Fruit fly (Drosophila melanogaster) whole organism, embryonic: Measurements from ENCODE around the gene CG14219.

Experiments
- CG10147 ChIP-seq: fragments of 200-800 bp; sonication (Bioruptor generic); optimal IDR thresholded peaks from 2 replicates; lab custom pipeline; 2019; ENCODE audit warnings: missing biosample characterization, mild to moderate bottlenecking, missing genetic modification characterization, moderate library complexity
- CG10959 ChIP-seq: fragments of 200-800 bp; sonication (Bioruptor generic); IDR thresholded peaks from 2 replicates; pipeline ENCODE4 v1.3.6; 2022; ENCODE audit warnings: missing biosample characterization, missing genetic modification characterization
- CG10979 ChIP-seq: fragments of 200-800 bp; sonication (Bioruptor generic); optimal IDR thresholded peaks from 2 replicates; lab custom pipeline; 2018; ENCODE audit warnings: missing biosample characterization, mild to moderate bottlenecking, missing genetic modification characterization, moderate library complexity
- CG12219 ChIP-seq: fragments of 200-800 bp; sonication (Bioruptor generic); optimal IDR thresholded peaks from 3 replicates; lab custom pipeline; 2018; ENCODE audit warnings: missing biosample characterization, mild to moderate bottlenecking, missing genetic modification characterization
- CG12236 ChIP-seq: fragments of 200-800 bp; sonication (Bioruptor generic); optimal IDR thresholded peaks from 2 replicates; lab custom pipeline; 2016; ENCODE audit warnings: missing biosample characterization, missing genetic modification characterization
- CG14860 ChIP-seq: fragments of 200-800 bp; sonication (Bioruptor generic); IDR thresholded peaks from 3 replicates; pipeline ENCODE4 v1.3.6; 2022; ENCODE audit warnings: missing biosample characterization, missing genetic modification characterization; ENCODE audit not compliant: partially characterized antibody
- CG16779 ChIP-seq: fragments of 200-800 bp; sonication (Bioruptor generic); IDR thresholded peaks from 2 replicates; pipeline ENCODE4 v1.3.6; 2022; ENCODE audit warnings: missing biosample characterization, missing genetic modification characterization
- CG17829 ChIP-seq: fragments of 200-800 bp; optimal IDR thresholded peaks from 2 replicates; lab custom pipeline; 2019; ENCODE audit warnings: missing biosample characterization, mild to moderate bottlenecking, missing genetic modification characterization, moderate library complexity
- CG2120 ChIP-seq: fragments of 200-800 bp; sonication (Bioruptor generic); optimal IDR thresholded peaks from 3 replicates; lab custom pipeline; 2016; ENCODE audit warnings: missing biosample characterization, missing genetic modification characterization
- CG2202 ChIP-seq: fragments of 200-800 bp; sonication (Bioruptor generic); optimal IDR thresholded peaks from 2 replicates; lab custom pipeline; 2018; ENCODE audit warnings: missing biosample characterization, mild to moderate bottlenecking, missing genetic modification characterization
- CG30403 ChIP-seq: fragments of 200-800 bp; sonication (Bioruptor generic); optimal IDR thresholded peaks from 3 replicates; lab custom pipeline; 2016; ENCODE audit warnings: missing biosample characterization, missing genetic modification characterization
- CG31365 ChIP-seq: fragments of 200-800 bp; sonication (Bioruptor generic); optimal IDR thresholded peaks from 2 replicates; lab custom pipeline; 2018; ENCODE audit warnings: missing biosample characterization, mild to moderate bottlenecking, missing genetic modification characterization
- CG3407 ChIP-seq: fragments of 200-800 bp; sonication (Bioruptor generic); optimal IDR thresholded peaks from 2 replicates; lab custom pipeline; 2018; ENCODE audit warnings: missing biosample characterization, mild to moderate bottlenecking, missing genetic modification characterization
- CG4360 ChIP-seq: fragments of 200-800 bp; sonication (Bioruptor generic); IDR thresholded peaks from 2 replicates; pipeline ENCODE4 v1.3.6; 2022; ENCODE audit warnings: missing biosample characterization, missing genetic modification characterization
- CG4854 ChIP-seq: fragments of 200-800 bp; sonication (Bioruptor generic); optimal IDR thresholded peaks from 2 replicates; lab custom pipeline; 2016; ENCODE audit warnings: missing biosample characterization, missing genetic modification characterization, inconsistent platforms
- CG7271 ChIP-seq: fragments of 200-800 bp; sonication (Bioruptor generic); optimal IDR thresholded peaks from 2 replicates; lab custom pipeline; 2018; ENCODE audit warnings: missing biosample characterization, mild to moderate bottlenecking, missing genetic modification characterization, moderate library complexity
- CG9609 ChIP-seq: fragments of 200-800 bp; sonication (Bioruptor generic); optimal IDR thresholded peaks from 3 replicates; lab custom pipeline; 2016; ENCODE audit warnings: missing biosample characterization, missing genetic modification characterization
- Dek ChIP-seq: fragments of 200-800 bp; sonication (Bioruptor generic); optimal IDR thresholded peaks from 3 replicates; lab custom pipeline; 2019; ENCODE audit warnings: missing biosample characterization, mild to moderate bottlenecking, missing genetic modification characterization, moderate library complexity
- E2f1 ChIP-seq: fragments of 200-800 bp; sonication (Bioruptor generic); IDR thresholded peaks from 2 replicates; pipeline ENCODE4 v1.3.6; 2022; ENCODE audit warnings: missing biosample characterization, missing genetic modification characterization
- ERR ChIP-seq: fragments of 200-800 bp; sonication (Bioruptor generic); optimal IDR thresholded peaks from 2 replicates; lab custom pipeline; 2016; ENCODE audit warnings: missing biosample characterization, missing genetic modification characterization
- Ets97D ChIP-seq: fragments of 200-800 bp; sonication (Bioruptor generic); optimal IDR thresholded peaks from 3 replicates; lab custom pipeline; 2016; ENCODE audit warnings: missing biosample characterization, missing genetic modification characterization
- Fer3 ChIP-seq: fragments of 200-800 bp; sonication (Bioruptor generic); optimal IDR thresholded peaks from 2 replicates; lab custom pipeline; 2018; ENCODE audit warnings: missing biosample characterization, mild to moderate bottlenecking, missing genetic modification characterization, moderate library complexity
- Gug ChIP-seq: fragments of 200-800 bp; sonication (Bioruptor generic); IDR thresholded peaks from 4 replicates; pipeline ENCODE4 v1.3.6; 2022; ENCODE audit warnings: missing biosample characterization, missing genetic modification characterization
- H2.0 ChIP-seq: fragments of 200-800 bp; sonication (Bioruptor generic); IDR thresholded peaks from 2 replicates; pipeline ENCODE4 v1.3.6; 2022; ENCODE audit warnings: missing biosample characterization, missing genetic modification characterization
- HmgZ ChIP-seq: fragments of 200-800 bp; sonication (Bioruptor generic); optimal IDR thresholded peaks from 2 replicates; lab custom pipeline; 2018; ENCODE audit warnings: missing biosample characterization, mild to moderate bottlenecking, missing genetic modification characterization
- MBD-R2 ChIP-seq: fragments of 200-800 bp; sonication (Bioruptor generic); IDR thresholded peaks from 2 replicates; pipeline ENCODE4 v1.3.6; 2022; ENCODE audit warnings: missing biosample characterization, missing genetic modification characterization
- MTF-1 ChIP-seq: fragments of 200-800 bp; sonication (Bioruptor generic); optimal IDR thresholded peaks from 2 replicates; lab custom pipeline; 2018; ENCODE audit warnings: missing biosample characterization, mild to moderate bottlenecking, missing genetic modification characterization, borderline replicate concordance
- NK7.1 ChIP-seq: fragments of 200-800 bp; sonication (Bioruptor generic); optimal IDR thresholded peaks from 3 replicates; lab custom pipeline; 2016; ENCODE audit warnings: missing biosample characterization, missing genetic modification characterization
- Nf-YB ChIP-seq: fragments of 200-800 bp; sonication (Bioruptor generic); optimal IDR thresholded peaks from 3 replicates; lab custom pipeline; 2019; ENCODE audit warnings: missing biosample characterization, mild to moderate bottlenecking, missing genetic modification characterization, moderate library complexity
- NfI ChIP-seq: fragments of 200-800 bp; sonication (Bioruptor generic); optimal IDR thresholded peaks from 3 replicates; lab custom pipeline; 2018; ENCODE audit warnings: missing biosample characterization, mild to moderate bottlenecking, missing genetic modification characterization, moderate library complexity
- Poxn ChIP-seq: fragments of 200-800 bp; sonication (Bioruptor generic); IDR thresholded peaks from 2 replicates; pipeline ENCODE4 v1.3.6; 2022; ENCODE audit warnings: missing biosample characterization, missing genetic modification characterization
- Ravus ChIP-seq: fragments of 200-800 bp; sonication (Bioruptor generic); IDR thresholded peaks from 2 replicates; pipeline ENCODE4 v1.3.6; 2022; ENCODE audit warnings: missing biosample characterization, missing genetic modification characterization
- Rx ChIP-seq: fragments of 200-800 bp; sonication (Bioruptor generic); IDR thresholded peaks from 2 replicates; pipeline ENCODE4 v1.3.6; 2022; ENCODE audit warnings: missing biosample characterization, missing genetic modification characterization
- Sox102F ChIP-seq: fragments of 200-800 bp; sonication (Bioruptor generic); optimal IDR thresholded peaks from 2 replicates; lab custom pipeline; 2018; ENCODE audit warnings: missing biosample characterization, mild to moderate bottlenecking, missing genetic modification characterization, moderate library complexity
- Sry-δ ChIP-seq: fragments of 200-800 bp; sonication (Bioruptor generic); optimal IDR thresholded peaks from 2 replicates; lab custom pipeline; 2016; ENCODE audit warnings: missing biosample characterization, missing genetic modification characterization
- YL-1 ChIP-seq: fragments of 200-800 bp; sonication (Bioruptor generic); optimal IDR thresholded peaks from 3 replicates; lab custom pipeline; 2017; ENCODE audit warnings: missing biosample characterization, mild to moderate bottlenecking, missing genetic modification characterization
- abd-A ChIP-seq: fragments of 200-800 bp; sonication (Bioruptor generic); optimal IDR thresholded peaks from 3 replicates; lab custom pipeline; 2019; ENCODE audit warnings: missing biosample characterization, mild to moderate bottlenecking, missing genetic modification characterization, moderate library complexity
- al ChIP-seq: fragments of 200-800 bp; sonication (Bioruptor generic); IDR thresholded peaks from 2 replicates; pipeline ENCODE4 v1.3.6; 2022; ENCODE audit warnings: missing biosample characterization, missing genetic modification characterization
- aop ChIP-seq: fragments of 200-800 bp; sonication (Bioruptor generic); IDR thresholded peaks from 2 replicates; pipeline ENCODE4 v1.3.6; 2022; ENCODE audit warnings: missing biosample characterization, missing genetic modification characterization
- ash1 ChIP-seq: fragments of 200-800 bp; sonication (Bioruptor generic); optimal IDR thresholded peaks from 2 replicates; lab custom pipeline; 2018; ENCODE audit warnings: missing biosample characterization, mild to moderate bottlenecking, missing genetic modification characterization
- ato ChIP-seq: fragments of 200-800 bp; sonication (Bioruptor generic); IDR thresholded peaks from 2 replicates; pipeline ENCODE4 v1.3.6; 2022; ENCODE audit warnings: missing biosample characterization, missing genetic modification characterization; ENCODE audit not compliant: partially characterized antibody
- danr ChIP-seq: fragments of 200-800 bp; sonication (Bioruptor generic); IDR thresholded peaks from 2 replicates; pipeline ENCODE4 v1.3.6; 2022; ENCODE audit warnings: missing biosample characterization, missing genetic modification characterization
- dimm ChIP-seq: fragments of 200-800 bp; sonication (Bioruptor generic); IDR thresholded peaks from 2 replicates; pipeline ENCODE4 v1.3.6; 2022; ENCODE audit warnings: missing biosample characterization, missing genetic modification characterization
- emc ChIP-seq: fragments of 200-800 bp; sonication (Bioruptor generic); optimal IDR thresholded peaks from 2 replicates; lab custom pipeline; 2016; ENCODE audit warnings: missing biosample characterization, missing genetic modification characterization
- exex ChIP-seq: fragments of 200-800 bp; sonication (Bioruptor generic); optimal IDR thresholded peaks from 4 replicates; lab custom pipeline; 2018; ENCODE audit warnings: missing biosample characterization, mild to moderate bottlenecking, missing genetic modification characterization, moderate library complexity
- fru ChIP-seq: fragments of >200 bp; optimal IDR thresholded peaks from 2 replicates; lab custom pipeline; 2017
- gcm2 ChIP-seq: fragments of 200-800 bp; sonication (Bioruptor generic); optimal IDR thresholded peaks from 2 replicates; lab custom pipeline; 2016; ENCODE audit warnings: missing biosample characterization, missing genetic modification characterization
- jumu ChIP-seq: fragments of 200-800 bp; sonication (Bioruptor generic); optimal IDR thresholded peaks from 3 replicates; lab custom pipeline; 2016; ENCODE audit warnings: missing biosample characterization, missing genetic modification characterization
- lbe ChIP-seq: fragments of 200-800 bp; sonication (Bioruptor generic); optimal IDR thresholded peaks from 2 replicates; lab custom pipeline; 2016; ENCODE audit warnings: missing biosample characterization, mild to moderate bottlenecking, missing genetic modification characterization
- nom ChIP-seq: fragments of 200-800 bp; sonication (Bioruptor generic); optimal IDR thresholded peaks from 2 replicates; lab custom pipeline; 2017; ENCODE audit warnings: missing biosample characterization, missing genetic modification characterization, mild to moderate bottlenecking, moderate library complexity, missing genetic modification reagents
- sens ChIP-seq: fragments of 200-800 bp; sonication (Bioruptor generic); peaks from one replicate; lab custom pipeline; 2016; ENCODE audit warnings: missing biosample characterization, missing genetic modification characterization
- tll ChIP-seq, 2 experiments: fragments of 200-800 bp in 1 of 2; fragments of >200 bp in 1 of 2; sonication (Bioruptor generic) in 1 of 2; optimal IDR thresholded peaks; 2 replicates each; lab custom pipeline; 2017 to 2019; ENCODE audit warnings: missing biosample characterization in 2 of 2, missing genetic modification characterization in 2 of 2, mild to moderate bottlenecking in 1 of 2, moderate library complexity in 1 of 2

The CG14219 gene

dm6 chrX:19613473-19613872, 23.5 kb upstream of the CG14219 start (continued):
- TF ChIP-seq Ets97D: peak; percentile 98
- peak; percentile 68 for TF ChIP-seq Fer3 (tag; lab: Kevin White, UChicago)
- TF ChIP-seq H2.0 (GFP tag; lab: Robert Waterston, UW): no peak
- TF ChIP-seq nom (GFP tag; lab: Kevin White, UChicago): peak; percentile 69
- peak; percentile 7 for TF ChIP-seq exex (tag; lab: Kevin White, UChicago)
- TF ChIP-seq Sry-δ: peak; percentile 46
- no peak for TF ChIP-seq emc (GFP tag; lab: Kevin White, UChicago)
- TF ChIP-seq NK7.1 (GFP tag; lab: Kevin White, UChicago): peak; percentile 38
- TF ChIP-seq tll (GFP tag; optimal IDR thresholded peaks at IDR 0.05; lab: Kevin White, UChicago): no peak
- TF ChIP-seq CG12219 (GFP tag; lab: Kevin White, UChicago): no peak
- no peak for TF ChIP-seq CG4360 (GFP tag; lab: Robert Waterston, UW)
- TF ChIP-seq danr (GFP tag; lab: Robert Waterston, UW): no peak
- TF ChIP-seq CG3407 (GFP tag; lab: Kevin White, UChicago): peak; percentile 49
- TF ChIP-seq CG4854 (GFP tag; lab: Kevin White, UChicago): no peak
- TF ChIP-seq Gug (GFP tag; lab: Robert Waterston, UW): no peak
- TF ChIP-seq CG31365 (tag; lab: Kevin White, UChicago): peak; percentile 58
- no peak for TF ChIP-seq abd-A (tag; lab: Kevin White, UChicago)
- no peak for TF ChIP-seq Dek (tag; lab: Kevin White, UChicago)
- TF ChIP-seq aop (GFP tag; lab: Robert Waterston, UW): no peak
- no peak for TF ChIP-seq E2f1 (GFP tag; lab: Robert Waterston, UW)
- TF ChIP-seq gcm2 (GFP tag; lab: Kevin White, UChicago): peak; percentile 16
- TF ChIP-seq MTF-1 (GFP tag; lab: Kevin White, UChicago): peak; percentile 76
- TF ChIP-seq Rx: no peak
- TF ChIP-seq CG10959 (GFP tag; lab: Robert Waterston, UW): no peak
- no peak for TF ChIP-seq CG9609 (GFP tag; lab: Kevin White, UChicago)
- peak; percentile 58 for TF ChIP-seq CG10147 (GFP tag; lab: Kevin White, UChicago)
- no peak for TF ChIP-seq dimm (GFP tag; lab: Robert Waterston, UW)
- no peak for TF ChIP-seq CG2120 (GFP tag; lab: Kevin White, UChicago)
- peak; percentile 75 for TF ChIP-seq YL-1 (GFP tag; lab: Kevin White, UChicago)
- TF ChIP-seq sens: peak; percentile 92
- TF ChIP-seq CG30403 (GFP tag; lab: Kevin White, UChicago): no peak
- peak; percentile 72 for TF ChIP-seq HmgZ
- peak; percentile 78 for TF ChIP-seq NfI
- no peak for TF ChIP-seq al
- peak; percentile 40 for TF ChIP-seq lbe
- no peak for TF ChIP-seq jumu
- TF ChIP-seq CG17829 (tag; lab: Kevin White, UChicago): peak; percentile 44
- TF ChIP-seq Poxn (GFP tag; lab: Robert Waterston, UW): no peak
- TF ChIP-seq CG2202 (tag; lab: Kevin White, UChicago): peak; percentile 19
- TF ChIP-seq CG7271 (tag; lab: Kevin White, UChicago): peak; percentile 76
- TF ChIP-seq ash1 (GFP tag; lab: Kevin White, UChicago): peak; percentile 30
- TF ChIP-seq CG10979: peak; percentile 45
- peak; percentile 76 for TF ChIP-seq MBD-R2 (GFP tag; lab: Robert Waterston, UW)
- TF ChIP-seq Ravus (GFP tag; lab: Robert Waterston, UW): no peak
- no peak for TF ChIP-seq CG16779 (GFP tag; lab: Robert Waterston, UW)
- TF ChIP-seq CG12236 (GFP tag; lab: Kevin White, UChicago): peak; percentile 20
- TF ChIP-seq fru (lab: Kevin White, UChicago): no peak
- no peak for TF ChIP-seq Sox102F (GFP tag; lab: Kevin White, UChicago)
- peak; percentile 58 for TF ChIP-seq Nf-YB (GFP tag; lab: Kevin White, UChicago)
- TF ChIP-seq ato (GFP tag; lab: Robert Waterston, UW): 0 out of 2 replicates have a peak, but pooled peaks have one; percentile 38
- TF ChIP-seq ERR (GFP tag; lab: Kevin White, UChicago): no peak
- TF ChIP-seq CG14860: 0 out of 3 replicates have a peak, but pooled peaks have one; percentile 7
